Worm (Caenorhabditis elegans): ENCODE data around the gene ogr-2.

The ogr-2 gene

DNA sequence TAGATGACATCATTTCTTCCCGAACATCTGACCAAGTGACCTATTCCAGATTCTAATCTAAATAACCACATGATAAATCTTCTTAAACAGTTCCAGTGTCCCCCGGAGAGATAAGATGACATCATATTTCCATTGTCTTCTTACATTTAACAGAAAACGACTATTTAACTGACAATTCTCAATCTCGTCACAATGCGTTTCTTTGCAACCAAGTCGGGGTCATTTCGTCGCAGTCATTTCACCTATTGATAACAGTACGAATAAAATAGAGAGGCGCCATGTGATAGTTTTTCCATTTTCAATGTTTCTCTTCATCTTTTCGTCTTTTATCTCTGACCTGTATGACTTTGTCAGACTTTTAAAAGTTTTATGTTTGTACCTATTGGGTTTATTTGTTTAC lies 11.9 kb upstream of the ogr-2 start (continued):
- no peak for TF ChIP-seq duxl-1 (tag; optimal IDR thresholded peaks at IDR 0.05; ENCODE audit: poor library complexity)
- no peak for TF ChIP-seq ztf-11 (tag; optimal IDR thresholded peaks at IDR 0.05)
- no peak for TF ChIP-seq ceh-44 (GFP tag; IDR thresholded peaks at IDR 0.05)
- TF ChIP-seq ZK546.5 (tag; optimal IDR thresholded peaks at IDR 0.05) = no peak
- no peak; the same call in 1 of the 2 replicates for TF ChIP-seq php-3 (GFP tag; IDR thresholded peaks at IDR 0.05)
- TF ChIP-seq R02D3.7 (tag; optimal IDR thresholded peaks at IDR 0.05) = no peak
- TF ChIP-seq Y75B8A.6 (GFP tag; IDR thresholded peaks at IDR 0.05) = no peak
- TF ChIP-seq nhr-102 (tag; optimal IDR thresholded peaks at IDR 0.05) = peak; percentile 16
- TF ChIP-seq fos-1 (tag; optimal IDR thresholded peaks at IDR 0.05) = no peak
- TF ChIP-seq dmd-6 (GFP tag; IDR thresholded peaks at IDR 0.05) = peak; percentile 62
- TF ChIP-seq saeg-2 (GFP tag; IDR thresholded peaks at IDR 0.05) = no peak
- no peak for TF ChIP-seq egl-43 (GFP tag; IDR thresholded peaks at IDR 0.05)
- no peak for TF ChIP-seq lin-15B (tag; optimal IDR thresholded peaks at IDR 0.05)
- peak; percentile 75 for TF ChIP-seq nhr-25 (tag; optimal IDR thresholded peaks at IDR 0.05; ENCODE audit: borderline replicate concordance, insufficient read depth)
- TF ChIP-seq nhr-42 (GFP tag; IDR thresholded peaks at IDR 0.05) = no peak
- no peak for TF ChIP-seq unc-130 (GFP tag; optimal IDR thresholded peaks at IDR 0.05)
- TF ChIP-seq tra-1 (GFP tag; IDR thresholded peaks at IDR 0.05) = no peak
- no peak for TF ChIP-seq egl-27 (tag; optimal IDR thresholded peaks at IDR 0.05)
- no peak for TF ChIP-seq madf-5 (GFP tag; IDR thresholded peaks at IDR 0.05)
- TF ChIP-seq F49E8.2 (tag; optimal IDR thresholded peaks at IDR 0.05; ENCODE audit: borderline replicate concordance) = no peak
- no peak for TF ChIP-seq ama-1 (optimal IDR thresholded peaks at IDR 0.05)
- no peak for TF ChIP-seq lin-13 (GFP tag; optimal IDR thresholded peaks at IDR 0.05)
- TF ChIP-seq hlh-11 (tag; optimal IDR thresholded peaks at IDR 0.05) = peak; percentile 81
- no peak for TF ChIP-seq mxl-2 (GFP tag; conservative IDR thresholded peaks at IDR 0.05)
- peak in 1 of 2 experiments; percentile 54 for TF ChIP-seq mdl-1 (tag; optimal IDR thresholded peaks at IDR 0.05)
- no peak for TF ChIP-seq lin-29 (GFP tag; IDR thresholded peaks at IDR 0.05)
- no peak for TF ChIP-seq pha-4 (GFP tag; IDR thresholded peaks at IDR 0.05)
- TF ChIP-seq pha-4 (tag; optimal IDR thresholded peaks at IDR 0.05) = no peak
- TF ChIP-seq tag-97 (GFP tag; IDR thresholded peaks at IDR 0.05) = no peak
- no peak for TF ChIP-seq zag-1 (tag; optimal IDR thresholded peaks at IDR 0.05)
- TF ChIP-seq snpc-4 (tag; optimal IDR thresholded peaks at IDR 0.05) = no peak
- no peak for TF ChIP-seq zip-2 (tag; optimal IDR thresholded peaks at IDR 0.05)
- TF ChIP-seq nhr-77 (tag; optimal IDR thresholded peaks at IDR 0.05) = peak; percentile 55

DNA sequence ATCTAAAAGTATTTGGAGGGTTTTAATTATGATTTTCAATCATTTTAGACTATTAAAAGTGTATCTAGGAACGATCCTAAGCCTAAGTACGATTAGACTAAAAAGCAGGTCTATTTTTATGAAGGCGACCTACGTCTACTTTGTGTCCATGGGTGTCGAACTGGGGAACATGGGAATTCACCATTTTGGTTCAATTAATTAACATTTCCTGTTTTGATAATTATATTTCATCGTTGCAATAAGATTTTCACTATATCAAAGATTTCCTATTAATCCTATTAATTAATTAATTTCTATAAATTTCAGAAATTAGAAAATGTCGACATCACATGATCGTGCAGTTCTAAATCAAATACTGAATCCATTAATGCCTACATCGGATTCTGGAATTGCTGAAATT lies 11.0 kb upstream of the ogr-2 start, which contains the start of gene ttc-36:
Gene ttc-36 (plus strand): TSS at position 301 of the 400 bp plus-strand sequence.
- TF ChIP-seq nhr-111 (GFP tag; optimal IDR thresholded peaks at IDR 0.05) (no peak), zfp-3 (GFP tag; conservative IDR thresholded peaks at IDR 0.05) (no peak), daf-8 (GFP tag; IDR thresholded peaks at IDR 0.05) (no peak)

DNA sequence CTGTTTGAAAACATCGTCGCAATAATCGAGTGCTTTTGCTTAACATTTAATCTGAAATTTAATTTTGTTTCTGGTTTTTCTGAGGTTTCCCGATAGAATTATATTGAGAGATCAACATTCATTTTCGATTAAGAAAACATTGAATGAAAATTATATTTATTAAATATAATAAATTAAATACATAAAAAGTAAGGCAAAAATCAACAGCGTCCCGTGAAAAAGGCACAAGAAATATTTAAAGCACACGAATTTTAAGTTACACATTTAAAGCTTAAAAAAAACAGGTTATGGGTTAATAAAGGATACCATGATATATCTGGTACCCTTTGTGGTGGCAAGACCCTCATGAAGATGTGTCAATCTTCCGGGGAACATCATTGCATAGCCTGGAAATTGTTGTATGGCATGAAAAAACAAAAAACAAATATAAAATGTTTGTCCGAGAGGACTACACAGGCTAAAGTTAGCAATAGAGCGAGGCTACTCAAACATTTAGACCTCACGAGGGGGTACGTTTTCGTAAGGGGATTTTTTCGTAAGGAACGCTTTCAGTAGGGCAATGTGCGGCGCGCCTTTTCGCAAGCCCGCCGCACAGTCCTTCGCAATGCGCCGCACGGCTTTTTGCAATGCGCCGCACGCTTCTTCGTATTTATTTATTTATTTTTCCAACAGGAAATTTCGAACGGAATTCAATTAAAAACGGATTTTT lies 7.6 kb upstream of the ogr-2 start, which contains the start of gene mtcu-2:
Gene mtcu-2 (minus strand): TSS at position 51 of the 709 bp plus-strand sequence.
- TF ChIP-seq mdl-1 (tag; optimal IDR thresholded peaks at IDR 0.05) = peak in 1 of 2 experiments; percentile 48
- TF ChIP-seq dmd-8 (GFP tag; IDR thresholded peaks at IDR 0.05) = peak; percentile 82
- peak; percentile 99 for TF ChIP-seq tra-1 (GFP tag; IDR thresholded peaks at IDR 0.05)
- TF ChIP-seq lin-1 (GFP tag; IDR thresholded peaks at IDR 0.05) = peak; percentile 96
- TF ChIP-seq ZK337.2 (GFP tag; IDR thresholded peaks at IDR 0.05) = peak; percentile 97
- peak; percentile 99 for TF ChIP-seq dmd-9 (GFP tag; IDR thresholded peaks at IDR 0.05)
- TF ChIP-seq lin-29 (GFP tag; IDR thresholded peaks at IDR 0.05) = peak; percentile 92
- TF ChIP-seq daf-19 (GFP tag; conservative IDR thresholded peaks at IDR 0.05) = peak; percentile 98
- peak; percentile 27 for TF ChIP-seq nhr-28 (tag; optimal IDR thresholded peaks at IDR 0.05)
- TF ChIP-seq madf-5 (GFP tag; IDR thresholded peaks at IDR 0.05) = peak; percentile 62 to 95; a peak in 2 of 4 replicates
- peak; percentile 56 for TF ChIP-seq mxl-3 (GFP tag; optimal IDR thresholded peaks at IDR 0.05)
- TF ChIP-seq nhr-48 (tag; optimal IDR thresholded peaks at IDR 0.05) = peak; percentile 57
- TF ChIP-seq mes-2 (tag; optimal IDR thresholded peaks at IDR 0.05; ENCODE audit: poor library complexity, severe bottlenecking) = peak; percentile 94
- peak; percentile 96 for TF ChIP-seq Y48G9A.11 (GFP tag; IDR thresholded peaks at IDR 0.05)
- TF ChIP-seq F49E8.2 (tag; optimal IDR thresholded peaks at IDR 0.05; ENCODE audit: borderline replicate concordance) = peak; percentile 32
- TF ChIP-seq nhr-102 (tag; optimal IDR thresholded peaks at IDR 0.05) = peak; percentile 79
- peak; percentile 98 for TF ChIP-seq ceh-44 (GFP tag; IDR thresholded peaks at IDR 0.05)
- peak; percentile 57 for TF ChIP-seq lin-15B (tag; optimal IDR thresholded peaks at IDR 0.05)
- peak; percentile 81 for TF ChIP-seq rbr-2 (tag; optimal IDR thresholded peaks at IDR 0.05)
- peak; percentile 80 for TF ChIP-seq nhr-11 (tag; optimal IDR thresholded peaks at IDR 0.05)
